Fruit fly (Drosophila melanogaster): Measurements from ENCODE around the gene CG6441.

CG6441 gene

DNA sequence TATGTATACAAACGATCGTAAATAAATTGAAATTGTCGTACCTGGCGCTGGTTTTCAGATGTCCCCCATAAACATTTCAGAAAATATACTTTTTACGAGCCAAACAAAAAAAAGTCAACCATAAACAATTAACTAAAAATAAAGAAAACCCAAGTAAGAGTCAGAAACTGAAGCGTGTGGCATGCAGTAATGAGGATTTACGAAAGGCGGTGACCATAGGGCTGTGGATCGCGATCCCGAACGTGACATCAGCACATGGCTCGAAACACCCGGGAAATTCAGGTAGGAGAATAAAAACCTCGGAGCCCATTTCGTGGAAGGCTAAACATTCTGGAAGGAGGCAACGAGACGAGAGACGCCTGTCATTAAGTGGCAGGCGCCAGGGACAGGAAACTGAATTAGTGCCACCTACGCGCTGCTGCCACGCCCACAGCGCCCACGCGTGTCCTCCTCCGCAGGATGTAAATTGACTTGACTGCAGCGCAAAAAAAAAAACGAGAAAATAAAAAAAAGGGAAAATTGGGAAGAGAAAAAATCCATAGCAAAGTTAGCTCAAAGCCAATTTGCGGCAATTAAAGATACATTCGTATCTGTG is 45.2 kb downstream of the CG6441 start:
- no peak for TF ChIP-seq noc (tag; optimal IDR thresholded peaks at IDR 0.05)

DNA sequence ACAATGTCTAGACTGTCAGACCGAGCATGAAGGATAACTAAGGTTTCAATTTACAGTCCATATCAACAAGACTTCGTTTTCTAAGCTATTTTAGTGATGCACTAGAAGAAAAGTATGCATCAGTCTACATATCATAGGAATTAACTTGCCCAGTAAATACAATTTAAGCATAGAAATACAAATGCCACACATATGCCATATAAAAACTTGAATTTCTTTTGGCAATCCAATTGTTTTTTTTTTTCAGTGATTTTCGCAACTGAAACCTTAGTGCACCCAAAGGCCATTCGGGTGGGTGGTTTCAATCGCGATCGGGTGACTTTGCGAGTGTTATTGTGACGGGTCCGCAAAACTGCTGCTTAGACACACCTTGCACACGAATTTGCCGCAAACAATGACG is 46.1 kb downstream of the CG6441 start:
- no peak for TF ChIP-seq noc (tag; optimal IDR thresholded peaks at IDR 0.05)

DNA sequence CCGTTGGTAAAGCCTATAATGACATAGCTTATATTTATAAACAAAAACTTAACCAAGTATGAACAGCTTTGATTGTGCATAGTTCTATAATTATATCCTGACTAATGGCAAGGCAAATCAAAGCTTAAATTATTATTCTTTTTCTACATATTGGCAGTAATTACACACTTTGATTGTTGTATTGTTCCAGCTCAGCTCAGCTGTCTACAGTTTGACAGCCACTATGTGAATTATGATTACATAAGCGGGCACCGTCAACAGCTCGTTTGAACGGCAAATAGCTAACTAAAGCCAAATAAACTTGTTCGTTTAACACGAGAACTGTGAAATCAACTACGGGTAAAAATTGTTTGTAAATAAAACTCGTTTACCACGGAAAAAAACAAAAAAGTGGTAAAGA is 47.1 kb downstream of the CG6441 start:
- TF ChIP-seq noc (tag; optimal IDR thresholded peaks at IDR 0.05): no peak

- TF ChIP-seq noc (tag; optimal IDR thresholded peaks at IDR 0.05): no peak
Measured at dm6 chr2L:7522737-7523136, 48.2 kb downstream of the CG6441 start.

DNA sequence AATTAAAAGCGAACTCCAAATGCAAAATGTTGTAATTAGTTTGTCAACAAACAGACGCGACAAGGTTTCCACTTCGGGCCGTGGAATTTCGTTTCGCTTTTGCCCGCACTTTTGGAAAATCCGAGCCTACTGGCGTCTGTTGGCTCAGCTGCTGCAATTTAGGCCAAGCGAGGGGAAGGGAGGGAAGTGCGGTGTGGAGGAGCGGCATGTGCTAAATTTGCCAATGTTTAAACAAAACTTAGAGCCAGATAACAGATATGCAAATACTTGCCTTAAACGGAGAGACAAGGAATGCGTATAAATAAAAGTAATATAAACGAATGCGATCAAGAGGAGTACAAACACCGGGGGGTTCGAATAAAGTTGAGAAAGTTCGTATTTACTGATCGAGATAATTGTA is 49.1 kb downstream of the CG6441 start:
- TF ChIP-seq noc (tag; optimal IDR thresholded peaks at IDR 0.05): no peak

DNA sequence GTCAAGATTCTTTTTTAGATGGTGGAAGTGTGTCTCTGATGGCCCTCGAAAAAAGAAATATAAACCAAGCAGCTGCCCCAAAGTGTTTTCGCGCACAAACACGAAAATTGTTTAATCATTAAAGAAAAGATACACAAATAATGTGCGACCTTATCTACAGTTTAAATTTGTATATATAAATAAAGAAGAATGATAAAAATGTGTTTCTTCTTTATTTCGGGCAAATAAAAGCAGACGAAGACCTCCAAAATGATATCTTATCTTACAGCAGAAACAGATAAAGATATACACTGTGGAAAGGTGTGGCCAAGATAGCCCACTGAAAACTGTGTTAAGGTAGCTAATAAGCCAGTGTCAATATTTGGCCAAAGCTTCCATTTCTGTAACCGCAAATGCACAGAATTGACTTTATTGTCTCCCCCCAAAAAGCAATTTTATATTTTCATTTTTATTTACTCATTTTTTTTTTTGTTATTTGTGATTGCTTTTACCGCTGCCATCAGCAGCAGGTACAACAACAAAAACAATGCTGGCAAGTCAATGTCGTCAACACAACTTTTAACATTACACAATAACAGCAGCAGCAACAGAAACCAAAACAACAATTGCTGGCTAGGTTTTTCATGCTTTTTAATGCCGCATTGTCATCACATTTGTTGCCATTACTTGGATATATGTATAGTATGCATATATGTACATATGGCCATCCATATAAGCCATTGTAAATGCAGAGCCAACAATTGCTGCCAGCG is 50.8 kb downstream of the CG6441 start:
- peak; percentile 3 for TF ChIP-seq noc (tag; optimal IDR thresholded peaks at IDR 0.05)

- no peak for TF ChIP-seq noc (tag; optimal IDR thresholded peaks at IDR 0.05)
Measured at dm6 chr2L:7526129-7526528, 51.6 kb downstream of the CG6441 start.
